Worm (Caenorhabditis elegans) whole organism, L1 larva: ENCODE results near the gene hsp-110.
A peak's percentile ranks its signal among the peaks of the same experiment; 100 is the strongest.

Experiments used
- C34B4.2 ChIP-seq: sonication (generic microtip); optimal IDR thresholded peaks from 2 replicates; lab custom pipeline; 2017; ENCODE audit warnings: mild to moderate bottlenecking, missing genetic modification characterization, missing compliant biosample characterization
- F16B12.6 ChIP-seq: fragments of 150-350 bp; optimal IDR thresholded peaks from 2 replicates; lab custom pipeline; 2014; ENCODE audit warnings: missing biosample characterization, missing genetic modification characterization
- aha-1 ChIP-seq: fragments of 150-350 bp; optimal IDR thresholded peaks from 2 replicates; lab custom pipeline; 2014; ENCODE audit warnings: missing biosample characterization, missing genetic modification characterization
- aly-2 ChIP-seq: fragments of 150-350 bp; optimal IDR thresholded peaks from 2 replicates; lab custom pipeline; 2014; ENCODE audit warnings: missing biosample characterization, missing genetic modification characterization
- blmp-1 ChIP-seq: fragments of 150-350 bp; optimal IDR thresholded peaks from 2 replicates; lab custom pipeline; 2014; ENCODE audit warnings: missing biosample characterization, missing genetic modification characterization
- ceh-63 ChIP-seq: fragments of 200-800 bp; sonication (Bioruptor generic); optimal IDR thresholded peaks from 2 replicates; lab custom pipeline; 2018; ENCODE audit warnings: mild to moderate bottlenecking, missing genetic modification characterization, missing compliant biosample characterization
- ceh-82 ChIP-seq, 3 experiments: fragments of 150-350 bp in 1 of 3; sonication (generic microtip) in 2 of 3; optimal IDR thresholded peaks; 2 replicates each; lab custom pipeline; 2014 to 2017; ENCODE audit warnings: missing biosample characterization in 3 of 3, missing genetic modification characterization in 3 of 3
- ceh-88 ChIP-seq: fragments of 200-800 bp; sonication (Bioruptor generic); IDR thresholded peaks from 2 replicates; pipeline ENCODE4 v1.3.6; 2022; ENCODE audit warnings: missing genetic modification characterization, missing compliant biosample characterization
- ceh-90 ChIP-seq: sonication (generic microtip); optimal IDR thresholded peaks from 2 replicates; lab custom pipeline; 2016; ENCODE audit warnings: missing genetic modification characterization, missing compliant biosample characterization
- dpl-1 ChIP-seq, 3 experiments: fragments of 150-350 bp in 2 of 3; sonication (generic microtip) in 1 of 3; optimal IDR thresholded peaks; 2 replicates each; lab custom pipeline; 2014 to 2017; ENCODE audit warnings: missing biosample characterization in 3 of 3, missing genetic modification characterization in 3 of 3, missing genetic modification reagents in 3 of 3
- dsc-1 ChIP-seq: sonication (generic microtip); optimal IDR thresholded peaks from 2 replicates; lab custom pipeline; 2016; ENCODE audit warnings: mild to moderate bottlenecking, missing genetic modification characterization, missing compliant biosample characterization
- efl-1 ChIP-seq, 4 experiments: fragments of 150-350 bp; optimal IDR thresholded peaks in 3 of 4; peaks in 1 of 4; 1 replicate in 1 of 4; 2 replicates in 3 of 4; lab custom pipeline; 2014; ENCODE audit warnings: missing biosample characterization in 2 of 4, missing genetic modification characterization in 2 of 4, missing genetic modification reagents in 2 of 4
- efl-3 ChIP-seq: fragments of 200-800 bp; sonication (Bioruptor generic); optimal IDR thresholded peaks from 2 replicates; lab custom pipeline; 2018; ENCODE audit warnings: mild to moderate bottlenecking, missing genetic modification characterization, missing compliant biosample characterization
- egl-13 ChIP-seq: sonication (generic microtip); optimal IDR thresholded peaks from 2 replicates; lab custom pipeline; 2016; ENCODE audit warnings: missing genotype, missing genetic modification reagents, missing genetic modification characterization, missing compliant biosample characterization
- egl-27 ChIP-seq, 2 experiments: fragments of 150-350 bp in 1 of 2; sonication (generic microtip); optimal IDR thresholded peaks; 3 replicates each; lab custom pipeline; 2017 to 2018; ENCODE audit warnings: missing biosample characterization in 2 of 2, missing genetic modification characterization in 2 of 2, missing genetic modification reagents in 2 of 2
- elt-2 ChIP-seq: sonication (generic microtip); optimal IDR thresholded peaks from 2 replicates; lab custom pipeline; 2016; ENCODE audit warnings: missing genetic modification characterization, mild to moderate bottlenecking, inconsistent platforms, missing compliant biosample characterization, missing genetic modification reagents
- fkh-10 ChIP-seq: sonication (generic microtip); optimal IDR thresholded peaks from 2 replicates; lab custom pipeline; 2017; ENCODE audit warnings: missing biosample characterization, missing genetic modification reagents, missing genetic modification characterization
- fos-1 ChIP-seq: fragments of 150-350 bp; optimal IDR thresholded peaks from 2 replicates; lab custom pipeline; 2014; ENCODE audit warnings: missing biosample characterization, missing genetic modification characterization
- irx-1 ChIP-seq: sonication (generic microtip); optimal IDR thresholded peaks from 2 replicates; lab custom pipeline; 2016; ENCODE audit warnings: missing genetic modification characterization, missing compliant biosample characterization
- isw-1 ChIP-seq: fragments of 200-800 bp; sonication (Bioruptor generic); IDR thresholded peaks from 2 replicates; pipeline ENCODE4 v1.3.6; 2022; ENCODE audit warnings: missing genetic modification characterization, missing compliant biosample characterization
- jun-1 ChIP-seq: fragments of 150-350 bp; optimal IDR thresholded peaks from 2 replicates; lab custom pipeline; 2014; ENCODE audit warnings: missing biosample characterization, missing genetic modification reagents, missing genetic modification characterization
- lin-13 ChIP-seq: fragments of 150-350 bp; optimal IDR thresholded peaks from 2 replicates; lab custom pipeline; 2014; ENCODE audit warnings: missing biosample characterization, missing genetic modification reagents, missing genetic modification characterization
- lin-14 ChIP-seq: fragments of 200-800 bp; sonication (Bioruptor generic); optimal IDR thresholded peaks from 2 replicates; lab custom pipeline; 2018; ENCODE audit warnings: mild to moderate bottlenecking, missing genetic modification characterization, moderate library complexity, missing compliant biosample characterization
- lin-15B ChIP-seq: fragments of 150-350 bp; sonication (generic microtip); optimal IDR thresholded peaks from 3 replicates; lab custom pipeline; 2014; ENCODE audit warnings: missing biosample characterization, missing genetic modification characterization
- lin-39 ChIP-seq: fragments of 150-350 bp; optimal IDR thresholded peaks from 2 replicates; lab custom pipeline; 2014; ENCODE audit warnings: missing biosample characterization, missing genetic modification reagents, missing genetic modification characterization
- lir-3 ChIP-seq: sonication (generic microtip); optimal IDR thresholded peaks from 2 replicates; lab custom pipeline; 2016; ENCODE audit warnings: mild to moderate bottlenecking, missing genetic modification characterization, moderate library complexity, missing compliant biosample characterization; ENCODE audit not compliant: poor library complexity
- lsy-2 ChIP-seq, 2 experiments: fragments of 150-350 bp; optimal IDR thresholded peaks; 2 replicates each; lab custom pipeline; 2014; ENCODE audit warnings: missing biosample characterization in 2 of 2, missing genetic modification characterization in 2 of 2
- mdl-1 ChIP-seq, 2 experiments: fragments of 150-350 bp; optimal IDR thresholded peaks; 2 replicates each; lab custom pipeline; 2014 to 2017; ENCODE audit warnings: missing biosample characterization in 2 of 2, missing genetic modification characterization in 2 of 2, inconsistent platforms in 1 of 2
- mep-1 ChIP-seq: fragments of 150-350 bp; optimal IDR thresholded peaks from 2 replicates; lab custom pipeline; 2014; ENCODE audit warnings: missing biosample characterization, missing genetic modification characterization
- nhr-11 ChIP-seq: fragments of 150-350 bp; optimal IDR thresholded peaks from 2 replicates; lab custom pipeline; 2014; ENCODE audit warnings: missing biosample characterization, missing genetic modification characterization
- nhr-12 ChIP-seq: sonication (generic microtip); optimal IDR thresholded peaks from 2 replicates; lab custom pipeline; 2017; ENCODE audit warnings: missing biosample characterization, missing genetic modification characterization
- nhr-19 ChIP-seq: fragments of 200-800 bp; sonication (Bioruptor generic); conservative IDR thresholded peaks from 2 replicates; pipeline ENCODE4 v1.3.6; 2022; ENCODE audit warnings: missing genetic modification characterization, missing compliant biosample characterization
- nhr-20 ChIP-seq: sonication (generic microtip); optimal IDR thresholded peaks from 2 replicates; lab custom pipeline; 2016; ENCODE audit warnings: mild to moderate bottlenecking, missing genetic modification characterization, missing compliant biosample characterization
- nhr-28 ChIP-seq: fragments of 150-350 bp; optimal IDR thresholded peaks from 2 replicates; lab custom pipeline; 2014; ENCODE audit warnings: missing biosample characterization, missing genetic modification characterization
- nhr-47 ChIP-seq: sonication (generic microtip); optimal IDR thresholded peaks from 2 replicates; lab custom pipeline; 2016; ENCODE audit warnings: mild to moderate bottlenecking, missing genetic modification characterization, moderate library complexity, missing compliant biosample characterization
- nhr-71 ChIP-seq: sonication (generic microtip); optimal IDR thresholded peaks from 2 replicates; lab custom pipeline; 2016; ENCODE audit warnings: mild to moderate bottlenecking, missing genetic modification characterization, moderate library complexity, missing compliant biosample characterization
- nhr-77 ChIP-seq: fragments of 150-350 bp; optimal IDR thresholded peaks from 2 replicates; lab custom pipeline; 2014; ENCODE audit warnings: missing biosample characterization, missing genetic modification characterization
- nhr-84 ChIP-seq: sonication (generic microtip); optimal IDR thresholded peaks from 2 replicates; lab custom pipeline; 2017; ENCODE audit warnings: missing biosample characterization, missing genetic modification characterization
- nhr-90 ChIP-seq: sonication (generic microtip); optimal IDR thresholded peaks from 2 replicates; lab custom pipeline; 2016; ENCODE audit warnings: mild to moderate bottlenecking, missing genetic modification characterization, missing compliant biosample characterization; ENCODE audit not compliant: poor library complexity
- pag-3 ChIP-seq: sonication (generic microtip); optimal IDR thresholded peaks from 2 replicates; lab custom pipeline; 2017; ENCODE audit warnings: missing genetic modification characterization, mild to moderate bottlenecking, missing compliant biosample characterization, antibody characterized with exemption, borderline replicate concordance; ENCODE audit not compliant: insufficient read depth
- rnt-1 ChIP-seq: sonication (generic microtip); optimal IDR thresholded peaks from 2 replicates; lab custom pipeline; 2016; ENCODE audit warnings: mild to moderate bottlenecking, missing genetic modification characterization, moderate library complexity, missing compliant biosample characterization
- skn-1 ChIP-seq: fragments of 150-350 bp; optimal IDR thresholded peaks from 2 replicates; lab custom pipeline; 2014; ENCODE audit warnings: missing biosample characterization, missing genetic modification characterization
- snpc-4 ChIP-seq: fragments of 150-350 bp; optimal IDR thresholded peaks from 2 replicates; lab custom pipeline; 2014; ENCODE audit warnings: missing biosample characterization, missing genetic modification characterization
- sup-37 ChIP-seq: fragments of 200-800 bp; sonication (Bioruptor generic); optimal IDR thresholded peaks from 2 replicates; lab custom pipeline; 2018; ENCODE audit warnings: mild to moderate bottlenecking, missing genetic modification characterization, missing compliant biosample characterization
- swsn-7 ChIP-seq: sonication (generic microtip); optimal IDR thresholded peaks from 2 replicates; lab custom pipeline; 2016; ENCODE audit warnings: missing genetic modification characterization, missing compliant biosample characterization
- tlp-1 ChIP-seq: fragments of 150-350 bp; optimal IDR thresholded peaks from 2 replicates; lab custom pipeline; 2014; ENCODE audit warnings: missing biosample characterization, missing genetic modification characterization
- unc-62 ChIP-seq: fragments of 150-350 bp; optimal IDR thresholded peaks from 2 replicates; lab custom pipeline; 2014; ENCODE audit warnings: missing biosample characterization, missing genetic modification reagents, missing genetic modification characterization
- unc-98 ChIP-seq: fragments of 200-800 bp; sonication (Bioruptor generic); IDR thresholded peaks from 2 replicates; pipeline ENCODE4 v1.3.6; 2022; ENCODE audit warnings: missing genetic modification characterization, missing compliant biosample characterization
- zag-1 ChIP-seq: fragments of 150-350 bp; optimal IDR thresholded peaks from 2 replicates; lab custom pipeline; 2014; ENCODE audit warnings: missing biosample characterization, missing genetic modification characterization
- zip-4 ChIP-seq: fragments of 200-800 bp; sonication (Bioruptor generic); optimal IDR thresholded peaks from 2 replicates; lab custom pipeline; 2018; ENCODE audit warnings: mild to moderate bottlenecking, missing genetic modification characterization, moderate library complexity, missing compliant biosample characterization

The hsp-110 gene

DNA sequence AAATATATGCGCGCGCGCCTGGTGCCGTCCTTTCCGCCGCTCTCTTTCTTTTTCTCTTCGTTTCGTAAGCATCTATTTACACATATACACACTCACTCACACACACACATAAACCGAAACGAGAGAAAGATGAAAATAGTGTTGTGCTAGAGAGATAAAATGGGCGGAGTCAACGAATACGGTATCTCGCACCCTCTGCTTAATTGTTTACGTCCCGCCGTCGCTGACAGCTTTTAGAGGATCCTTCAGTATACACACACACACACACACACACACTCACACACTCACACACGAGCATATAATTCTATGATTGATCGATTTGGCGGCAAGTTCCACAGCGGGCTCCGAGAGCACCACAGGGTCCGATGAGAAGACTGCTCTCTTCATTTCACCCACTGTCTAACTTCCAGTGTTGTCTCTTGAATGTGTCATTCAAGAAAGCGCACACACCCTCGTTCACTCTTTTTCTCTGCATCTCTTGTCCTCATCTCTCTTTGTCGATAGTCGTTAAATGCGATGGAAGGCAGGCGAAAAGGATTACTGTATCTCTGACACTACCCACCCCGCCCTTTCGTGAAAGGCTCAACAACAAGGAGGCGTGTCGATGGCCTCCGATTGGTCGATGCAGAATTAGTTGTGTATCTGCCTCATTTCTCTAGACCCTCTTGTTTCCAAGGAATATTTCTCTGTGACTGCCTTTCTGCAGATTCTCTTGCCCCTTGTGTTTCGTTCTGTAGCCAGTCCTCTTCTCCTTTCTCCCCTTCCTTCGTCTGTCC is 29.3 kb downstream of the hsp-110 start (continued):
- TF ChIP-seq fos-1 (peak; percentile 89), nhr-12 (tag; lab: Kevin White, UChicago) (no peak), nhr-11 (tag; lab: Kevin White, UChicago) (peak; percentile 82), lin-13 (GFP tag; lab: Kevin White, UChicago) (peak; percentile 92), ceh-88 (GFP tag; lab: Robert Waterston, UW) (peak; percentile 65), efl-3 (GFP tag; lab: Kevin White, UChicago) (no peak), nhr-47 (tag; lab: Kevin White, UChicago) (peak; percentile 95), lir-3 (tag; lab: Kevin White, UChicago) (peak; percentile 75), lin-39 (peak; percentile 84), ceh-63 (GFP tag; lab: Kevin White, UChicago) (peak; percentile 49), nhr-84 (tag; lab: Kevin White, UChicago) (no peak), egl-27 (tag; optimal IDR thresholded peaks at IDR 0.05; lab: Kevin White, UChicago) (peak; percentile 32 to 77), zip-4 (GFP tag; lab: Kevin White, UChicago) (peak; percentile 81), dpl-1 (GFP tag; optimal IDR thresholded peaks at IDR 0.05; lab: Kevin White, UChicago) (peak; percentile 66 to 73 (median 66)), mep-1 (tag; lab: Kevin White, UChicago) (peak; percentile 93), fkh-10 (peak; percentile 89), tlp-1 (tag; lab: Kevin White, UChicago) (no peak), rnt-1 (tag; lab: Kevin White, UChicago) (peak; percentile 84), irx-1 (tag; lab: Kevin White, UChicago) (peak; percentile 93), snpc-4 (tag; lab: Kevin White, UChicago) (peak; percentile 64), elt-2 (peak; percentile 81), nhr-20 (tag; lab: Kevin White, UChicago) (peak; percentile 95), F16B12.6 (tag; lab: Kevin White, UChicago) (no peak), lsy-2 (tag; optimal IDR thresholded peaks at IDR 0.05; lab: Kevin White, UChicago) (peak; percentile 98 to 99), blmp-1 (tag; lab: Kevin White, UChicago) (peak; percentile 85), nhr-28 (tag; lab: Kevin White, UChicago) (no peak), C34B4.2 (tag; lab: Kevin White, UChicago) (peak; percentile 8), efl-1 (optimal IDR thresholded peaks at IDR 0.05; lab: Kevin White, UChicago) (peak; percentile 85 to 87), efl-1 (GFP tag; optimal IDR thresholded peaks at IDR 0.05 in 1 of 2; lab: Kevin White, UChicago) (peak; percentile 53 to 95), lin-15B (peak; percentile 65), unc-62 (GFP tag; lab: Kevin White, UChicago) (no peak), nhr-71 (tag; lab: Kevin White, UChicago) (peak; percentile 98), aly-2 (no peak), mdl-1 (tag; optimal IDR thresholded peaks at IDR 0.05; lab: Kevin White, UChicago) (peak; percentile 41 to 89), pag-3 (no peak), ceh-90 (tag; lab: Kevin White, UChicago) (peak; percentile 6), egl-13 (peak; percentile 92), isw-1 (peak; percentile 86), nhr-90 (tag; lab: Kevin White, UChicago) (peak; percentile 87), swsn-7 (tag; lab: Kevin White, UChicago) (peak; percentile 96), jun-1 (tag; lab: Kevin White, UChicago) (peak; percentile 87), dsc-1 (peak; percentile 91), nhr-19 (peak; percentile 91), lin-14 (GFP tag; lab: Kevin White, UChicago) (peak; percentile 98), sup-37 (peak; percentile 80), nhr-77 (tag; lab: Kevin White, UChicago) (peak; percentile 89), unc-98 (GFP tag; lab: Robert Waterston, UW) (0 out of 2 replicates have a peak, but pooled peaks have one; percentile 16), ceh-82 (tag; optimal IDR thresholded peaks at IDR 0.05; lab: Kevin White, UChicago) (peak; percentile 72 to 83 (median 79)), zag-1 (tag; lab: Kevin White, UChicago) (peak; percentile 89), aha-1 (tag; lab: Kevin White, UChicago) (peak; percentile 75), skn-1 (tag; lab: Kevin White, UChicago) (peak; percentile 83)
